Worm (Caenorhabditis elegans) whole organism, L4 larva: Measurements from ENCODE around the gene ragc-1.

Experiments
- mes-2 ChIP-seq: sonication (generic microtip); optimal IDR thresholded peaks from 2 replicates; lab custom pipeline; 2016; ENCODE audit warnings: missing genotype, mild to moderate bottlenecking, missing genetic modification characterization, missing compliant biosample characterization; ENCODE audit not compliant: poor library complexity, severe bottlenecking
- saeg-2 ChIP-seq: fragments of 200-800 bp; sonication (Bioruptor generic); IDR thresholded peaks from 2 replicates; pipeline ENCODE4 v1.3.6; 2022; ENCODE audit warnings: missing genetic modification reagents, missing genetic modification characterization, missing compliant biosample characterization

- TF ChIP-seq mes-2 (tag; lab: Kevin White, UChicago) (no peak), saeg-2 (GFP tag; lab: Robert Waterston, UW) (no peak)
These were observed 7.7 kb downstream of the ragc-1 start for ce11 chrIV:11597079-11597478.
